Fruit fly (Drosophila melanogaster): Measurements from ENCODE around the gene Vsx1.

Gene Vsx1

DNA sequence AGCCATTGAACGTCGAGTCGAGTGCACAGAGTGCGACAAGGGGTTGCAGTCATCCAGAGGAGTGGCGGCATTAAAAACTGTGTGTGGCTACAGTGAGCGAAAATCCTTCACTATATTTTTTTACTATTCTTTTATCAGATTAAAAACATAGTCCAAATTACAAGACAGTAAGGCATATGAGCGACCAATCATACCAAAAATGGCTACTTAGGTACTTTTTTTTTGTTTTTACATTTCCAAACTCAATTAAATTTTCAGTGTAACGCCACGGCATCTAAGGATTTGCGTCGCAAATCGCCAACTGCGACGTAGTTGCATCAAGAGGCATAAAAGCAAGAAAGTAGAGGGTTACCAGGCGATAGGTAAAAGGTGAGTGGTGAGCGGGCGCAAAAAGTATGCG, 45.0 kb downstream of the Vsx1 start:
- TF ChIP-seq fru (GFP tag; optimal IDR thresholded peaks at IDR 0.05) (peak; percentile 62), br (GFP tag; optimal IDR thresholded peaks at IDR 0.05) (peak; percentile 20), Myc (optimal IDR thresholded peaks at IDR 0.05) (no peak), psq (GFP tag; optimal IDR thresholded peaks at IDR 0.05) (peak; percentile 42), Sp1 (GFP tag; optimal IDR thresholded peaks at IDR 0.05) (peak; percentile 26), Dif (GFP tag; optimal IDR thresholded peaks at IDR 0.05; ENCODE audit: partially characterized antibody) (no peak), Hnf4 (GFP tag; optimal IDR thresholded peaks at IDR 0.05) (no peak), Vsx2 (GFP tag; optimal IDR thresholded peaks at IDR 0.05; ENCODE audit: partially characterized antibody) (no peak), h (GFP tag; optimal IDR thresholded peaks at IDR 0.05) (peak; percentile 44), rgr (GFP tag; optimal IDR thresholded peaks at IDR 0.05) (peak; percentile 10), ey (GFP tag; optimal IDR thresholded peaks at IDR 0.05) (peak; percentile 30), foxo (GFP tag; optimal IDR thresholded peaks at IDR 0.05) (peak in 1 of 2 experiments; percentile 49)

- TF ChIP-seq CG32264 (GFP tag; optimal IDR thresholded peaks at IDR 0.05), result no peak
- TF ChIP-seq Rel (GFP tag; optimal IDR thresholded peaks at IDR 0.05), result no peak
- TF ChIP-seq Rel (tag; optimal IDR thresholded peaks at IDR 0.05), result no peak
- TF ChIP-seq tai (GFP tag; optimal IDR thresholded peaks at IDR 0.05), result no peak
- no peak for TF ChIP-seq Hr78 (GFP tag; optimal IDR thresholded peaks at IDR 0.05)
- TF ChIP-seq sv (GFP tag; optimal IDR thresholded peaks at IDR 0.05), result no peak
- TF ChIP-seq br (GFP tag; optimal IDR thresholded peaks at IDR 0.05), result peak; percentile 4
- no peak for TF ChIP-seq usp (GFP tag; optimal IDR thresholded peaks at IDR 0.05)
- TF ChIP-seq Sp1 (GFP tag; optimal IDR thresholded peaks at IDR 0.05), result peak; percentile 9
- no peak for TF ChIP-seq Dfd (GFP tag; optimal IDR thresholded peaks at IDR 0.05)
- peak; percentile 2 for TF ChIP-seq HLH106 (tag; optimal IDR thresholded peaks at IDR 0.05)
- peak; percentile 8 for TF ChIP-seq rgr (GFP tag; optimal IDR thresholded peaks at IDR 0.05)
- peak; percentile 28 for TF ChIP-seq h (GFP tag; optimal IDR thresholded peaks at IDR 0.05)
- no peak for TF ChIP-seq psq (GFP tag; optimal IDR thresholded peaks at IDR 0.05)
- TF ChIP-seq Mio (GFP tag; optimal IDR thresholded peaks at IDR 0.05), result no peak
- peak; percentile 44 for TF ChIP-seq fru (GFP tag; optimal IDR thresholded peaks at IDR 0.05)
- TF ChIP-seq Hnf4 (GFP tag; optimal IDR thresholded peaks at IDR 0.05), result no peak
- no peak for TF ChIP-seq GATAd (GFP tag; optimal IDR thresholded peaks at IDR 0.05)
- no peak for TF ChIP-seq dmrt93B (GFP tag; optimal IDR thresholded peaks at IDR 0.05)
- peak; percentile 22 for TF ChIP-seq ey (GFP tag; optimal IDR thresholded peaks at IDR 0.05)
- TF ChIP-seq CG9705 (GFP tag; optimal IDR thresholded peaks at IDR 0.05), result no peak
- TF ChIP-seq lola (GFP tag; optimal IDR thresholded peaks at IDR 0.05), result no peak
- TF ChIP-seq Jra (GFP tag; optimal IDR thresholded peaks at IDR 0.05), result no peak
- TF ChIP-seq N (GFP tag; optimal IDR thresholded peaks at IDR 0.05), result no peak
- no peak for TF ChIP-seq pan (optimal IDR thresholded peaks at IDR 0.05)
- no peak for TF ChIP-seq dl (GFP tag; optimal IDR thresholded peaks at IDR 0.05; ENCODE audit: insufficient read depth in 1 of 2, partially characterized antibody in 2 of 2)
- no peak for TF ChIP-seq sage (GFP tag; optimal IDR thresholded peaks at IDR 0.05)
- no peak for TF ChIP-seq Myc (optimal IDR thresholded peaks at IDR 0.05)
- no peak for TF ChIP-seq Dif (GFP tag; optimal IDR thresholded peaks at IDR 0.05; ENCODE audit: partially characterized antibody)
- TF ChIP-seq OdsH (GFP tag; optimal IDR thresholded peaks at IDR 0.05), result no peak
- no peak for TF ChIP-seq brk (GFP tag; optimal IDR thresholded peaks at IDR 0.05)
- TF ChIP-seq woc (GFP tag; optimal IDR thresholded peaks at IDR 0.05), result no peak
- TF ChIP-seq foxo (GFP tag; optimal IDR thresholded peaks at IDR 0.05), result peak in 1 of 2 experiments; percentile 33
- TF ChIP-seq Hr83 (GFP tag; optimal IDR thresholded peaks at IDR 0.05; ENCODE audit: poor library complexity, severe bottlenecking), result no peak
- TF ChIP-seq CrebA (GFP tag; optimal IDR thresholded peaks at IDR 0.05; ENCODE audit: borderline replicate concordance), result no peak
- no peak for TF ChIP-seq dsf (GFP tag; optimal IDR thresholded peaks at IDR 0.05; ENCODE audit: borderline replicate concordance)
Measured at dm6 chrX:5646228-5646627, 52.2 kb downstream of the Vsx1 start.

DNA sequence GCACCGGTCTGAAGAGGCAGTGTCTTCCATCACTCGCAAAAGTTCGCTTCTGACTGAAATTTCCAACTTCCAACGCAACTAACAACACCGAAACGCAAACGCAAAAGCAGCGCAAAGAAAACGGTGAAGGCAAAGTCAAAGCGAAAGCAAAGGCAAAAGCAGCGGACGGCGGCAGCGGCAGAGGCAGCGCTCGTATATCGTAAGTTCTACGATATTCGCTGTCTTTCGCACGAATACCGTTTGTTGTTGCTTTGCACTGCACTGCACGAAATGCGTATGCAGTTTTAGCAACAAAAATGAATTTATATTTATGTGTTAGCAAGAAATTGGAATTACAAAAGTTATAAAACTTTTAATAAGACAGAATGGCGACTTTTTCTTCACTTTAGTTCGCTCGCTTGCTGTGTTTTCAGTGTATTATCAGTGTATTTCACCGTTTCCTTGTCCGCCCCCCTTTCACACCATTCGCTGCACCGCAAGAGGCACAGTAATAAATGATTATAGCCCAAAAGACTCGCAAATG, 54.4 kb downstream of the Vsx1 start, which contains the start of gene OtopLa:
Gene OtopLa (minus strand): TSS at position 51 of the 523 bp plus-strand sequence.
- peak; percentile 59 for TF ChIP-seq rgr (GFP tag; optimal IDR thresholded peaks at IDR 0.05)
- no peak for TF ChIP-seq Hr83 (GFP tag; optimal IDR thresholded peaks at IDR 0.05; ENCODE audit: poor library complexity, severe bottlenecking)
- peak; percentile 60 for TF ChIP-seq Sp1 (GFP tag; optimal IDR thresholded peaks at IDR 0.05)
- TF ChIP-seq foxo (GFP tag; optimal IDR thresholded peaks at IDR 0.05), result peak in 1 of 2 experiments; percentile 81
- TF ChIP-seq pan (optimal IDR thresholded peaks at IDR 0.05), result no peak
- peak; percentile 6 for TF ChIP-seq CG9705 (GFP tag; optimal IDR thresholded peaks at IDR 0.05)
- peak; percentile 62 for TF ChIP-seq sv (GFP tag; optimal IDR thresholded peaks at IDR 0.05)
- peak; percentile 53 for TF ChIP-seq Hnf4 (GFP tag; optimal IDR thresholded peaks at IDR 0.05)
- TF ChIP-seq Myc (optimal IDR thresholded peaks at IDR 0.05), result no peak
- TF ChIP-seq tai (GFP tag; optimal IDR thresholded peaks at IDR 0.05), result no peak
- TF ChIP-seq woc (GFP tag; optimal IDR thresholded peaks at IDR 0.05), result peak; percentile 22
- TF ChIP-seq OdsH (GFP tag; optimal IDR thresholded peaks at IDR 0.05), result peak; percentile 61
- peak; percentile 72 for TF ChIP-seq h (GFP tag; optimal IDR thresholded peaks at IDR 0.05)
- peak; percentile 78 for TF ChIP-seq fru (GFP tag; optimal IDR thresholded peaks at IDR 0.05)
- peak; percentile 4 for TF ChIP-seq brk (GFP tag; optimal IDR thresholded peaks at IDR 0.05)
- no peak for TF ChIP-seq Abd-B (GFP tag; optimal IDR thresholded peaks at IDR 0.05)
- no peak for TF ChIP-seq Rel (GFP tag; optimal IDR thresholded peaks at IDR 0.05)
- TF ChIP-seq Rel (tag; optimal IDR thresholded peaks at IDR 0.05), result peak; percentile 18
- TF ChIP-seq HLH106 (tag; optimal IDR thresholded peaks at IDR 0.05), result peak; percentile 64
- peak; percentile 72 for TF ChIP-seq ey (GFP tag; optimal IDR thresholded peaks at IDR 0.05)
- peak; percentile 30 for TF ChIP-seq CG32264 (GFP tag; optimal IDR thresholded peaks at IDR 0.05)
- peak; percentile 25 for TF ChIP-seq dmrt93B (GFP tag; optimal IDR thresholded peaks at IDR 0.05)
- no peak for TF ChIP-seq Dif (GFP tag; optimal IDR thresholded peaks at IDR 0.05; ENCODE audit: partially characterized antibody)
- TF ChIP-seq psq (GFP tag; optimal IDR thresholded peaks at IDR 0.05), result peak; percentile 52
- TF ChIP-seq br (GFP tag; optimal IDR thresholded peaks at IDR 0.05), result peak; percentile 63

Data from whole organism, wandering third instar larva.